Worm (Caenorhabditis elegans): ENCODE measurements around the gene F44E5.5.

DNA sequence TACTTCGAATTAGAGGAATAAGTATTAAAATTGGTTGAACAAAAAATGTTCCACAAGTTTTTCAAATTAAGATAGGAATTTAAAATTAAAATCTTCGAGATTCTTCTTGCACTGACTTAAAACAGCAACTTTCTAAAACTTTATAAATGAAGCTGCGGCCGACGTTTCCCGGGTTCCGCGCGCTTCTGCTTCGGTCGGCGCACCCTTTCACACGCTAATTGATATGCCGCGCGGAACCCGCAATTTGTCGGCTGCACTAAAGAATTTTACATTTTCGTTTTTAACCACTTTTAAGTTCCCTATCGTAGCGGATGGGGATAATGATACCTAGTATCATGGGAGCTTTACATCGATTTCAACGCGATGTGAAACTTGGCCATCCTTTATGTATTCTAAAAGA lies 44.7 kb upstream of the F44E5.5 start:
- no peak for TF ChIP-seq dsc-1 (tag; optimal IDR thresholded peaks at IDR 0.05)
- TF ChIP-seq elt-3 (tag; optimal IDR thresholded peaks at IDR 0.05), result no peak
- no peak for TF ChIP-seq zag-1 (tag; optimal IDR thresholded peaks at IDR 0.05)
- no peak for TF ChIP-seq ztf-11 (tag; optimal IDR thresholded peaks at IDR 0.05)
- no peak for TF ChIP-seq ama-1 (optimal IDR thresholded peaks at IDR 0.05)
- no peak for TF ChIP-seq nhr-12 (tag; optimal IDR thresholded peaks at IDR 0.05)

All from whole organism, L1 larva.